Worm (Caenorhabditis elegans): ENCODE measurements around the gene Y116A8C.20.

ce11 chrIV:17053261-17053660 lies 12.5 kb downstream of the Y116A8C.20 start, which contains the start of gene Y116A8C.23:
- TF ChIP-seq dpl-1 (GFP tag; optimal IDR thresholded peaks at IDR 0.05) (no peak), unc-130 (tag; optimal IDR thresholded peaks at IDR 0.05) (no peak), egl-13 (tag; optimal IDR thresholded peaks at IDR 0.05) (no peak), ztf-11 (tag; optimal IDR thresholded peaks at IDR 0.05) (no peak), fos-1 (tag; optimal IDR thresholded peaks at IDR 0.05) (no peak)
